Worm (Caenorhabditis elegans): Measurements from ENCODE around the gene R05D3.3.

The R05D3.3 gene

ce11 chrIII:8358213-8358672, 5.6 kb upstream of the R05D3.3 start, which contains the start of the genes R05D3.8 and rfp-1 (continued):
- peak in 1 of 2 experiments; percentile 99 for TF ChIP-seq unc-62 (GFP tag; optimal IDR thresholded peaks at IDR 0.05 in 1 of 2)
- no peak for TF ChIP-seq unc-62 (tag; optimal IDR thresholded peaks at IDR 0.05)
- peak; percentile 74 for TF ChIP-seq unc-130 (GFP tag; optimal IDR thresholded peaks at IDR 0.05)
- TF ChIP-seq fkh-10 (GFP tag; optimal IDR thresholded peaks at IDR 0.05), result peak; percentile 36
- TF ChIP-seq T20F7.1 (GFP tag; optimal IDR thresholded peaks at IDR 0.05), result peak; percentile 73
- peak; percentile 76 for TF ChIP-seq nhr-25 (tag; optimal IDR thresholded peaks at IDR 0.05; ENCODE audit: borderline replicate concordance, insufficient read depth)
- TF ChIP-seq gei-8 (GFP tag; optimal IDR thresholded peaks at IDR 0.05), result no peak
- no peak for TF ChIP-seq zfp-2 (tag; optimal IDR thresholded peaks at IDR 0.05)
- TF ChIP-seq lin-1 (GFP tag; IDR thresholded peaks at IDR 0.05), result 0 out of 2 replicates have a peak, but pooled peaks have one; percentile 27
- no peak for TF ChIP-seq zag-1 (tag; optimal IDR thresholded peaks at IDR 0.05)
- no peak for TF ChIP-seq mxl-2 (GFP tag; conservative IDR thresholded peaks at IDR 0.05)
- 0 out of 2 replicates have a peak, but pooled peaks have one; percentile 22 for TF ChIP-seq tra-1 (GFP tag; IDR thresholded peaks at IDR 0.05)
- TF ChIP-seq nhr-111 (GFP tag; optimal IDR thresholded peaks at IDR 0.05), result no peak
- no peak for TF ChIP-seq F10B5.3 (tag; optimal IDR thresholded peaks at IDR 0.05)
- TF ChIP-seq F26F4.8 (GFP tag; conservative IDR thresholded peaks at IDR 0.05), result no peak
- no peak for TF ChIP-seq ceh-62 (tag; optimal IDR thresholded peaks at IDR 0.05)
- TF ChIP-seq ceh-20 (GFP tag; IDR thresholded peaks at IDR 0.05), result no peak; the same call in 1 of the 2 replicates
- TF ChIP-seq hlh-30 (tag; optimal IDR thresholded peaks at IDR 0.05; ENCODE audit: insufficient read depth), result peak; percentile 84

DNA sequence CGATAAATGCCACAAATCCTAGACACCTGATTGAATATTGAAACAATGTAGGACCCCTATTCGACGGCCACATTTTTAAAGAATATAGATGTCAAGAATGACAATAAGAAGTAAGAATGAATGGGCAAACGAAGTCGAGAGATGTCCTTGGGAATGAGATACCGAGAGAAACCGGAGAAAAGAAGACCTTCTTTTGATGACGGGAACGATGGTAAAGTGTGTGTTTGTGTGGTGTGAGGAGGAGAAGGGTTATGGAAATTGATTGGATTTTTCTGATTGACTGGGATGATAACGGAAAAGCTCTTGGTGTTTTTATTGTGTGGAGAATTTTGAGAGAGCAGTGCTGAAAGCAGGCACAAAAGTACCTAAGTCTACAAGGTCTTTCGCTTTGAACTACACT, 4.8 kb downstream of the R05D3.3 start, which contains the start of gene R05D3.9:
Gene R05D3.9, minus strand, starts transcription at position 101 of the 400 bp plus-strand sequence.
- TF ChIP-seq daf-12 (tag; optimal IDR thresholded peaks at IDR 0.05) (no peak), F26F4.8 (GFP tag; conservative IDR thresholded peaks at IDR 0.05) (no peak), dpl-1 (GFP tag; optimal IDR thresholded peaks at IDR 0.05) (no peak), lin-39 (tag; optimal IDR thresholded peaks at IDR 0.05) (no peak), hlh-30 (tag; optimal IDR thresholded peaks at IDR 0.05; ENCODE audit: insufficient read depth) (no peak), cey-2 (tag; optimal IDR thresholded peaks at IDR 0.05; ENCODE audit: borderline replicate concordance, insufficient read depth) (no peak), arid-1 (GFP tag; conservative IDR thresholded peaks at IDR 0.05) (no peak), lim-7 (GFP tag; IDR thresholded peaks at IDR 0.05) (no peak), lir-3 (tag; optimal IDR thresholded peaks at IDR 0.05) (no peak), skn-1 (tag; optimal IDR thresholded peaks at IDR 0.05) (no peak), F49E8.2 (tag; optimal IDR thresholded peaks at IDR 0.05; ENCODE audit: borderline replicate concordance) (no peak), lin-29 (GFP tag; IDR thresholded peaks at IDR 0.05) (no peak), gei-8 (GFP tag; optimal IDR thresholded peaks at IDR 0.05) (no peak), nhr-28 (tag; optimal IDR thresholded peaks at IDR 0.05) (no peak), aly-2 (tag; optimal IDR thresholded peaks at IDR 0.05) (no peak), daf-16 (GFP tag; optimal IDR thresholded peaks at IDR 0.05) (no peak), daf-16 (tag; optimal IDR thresholded peaks at IDR 0.05) (no peak)

- TF ChIP-seq ceh-82 (tag; optimal IDR thresholded peaks at IDR 0.05), result no peak
- TF ChIP-seq ceh-32 (tag; optimal IDR thresholded peaks at IDR 0.05; ENCODE audit: poor library complexity), result no peak
- no peak for TF ChIP-seq lin-15B (tag; optimal IDR thresholded peaks at IDR 0.05)
- TF ChIP-seq ctbp-1 (GFP tag; IDR thresholded peaks at IDR 0.05), result no peak
- no peak for TF ChIP-seq ZK546.5 (tag; optimal IDR thresholded peaks at IDR 0.05)
- no peak for TF ChIP-seq aha-1 (tag)
- no peak for TF ChIP-seq F10B5.3 (tag; optimal IDR thresholded peaks at IDR 0.05)
- no peak for TF ChIP-seq fos-1 (tag; optimal IDR thresholded peaks at IDR 0.05)
- TF ChIP-seq nhr-76 (tag; optimal IDR thresholded peaks at IDR 0.05), result no peak
Observed at ce11 chrIII:8369172-8369571, 5.4 kb downstream of the R05D3.3 start.
